Fruit fly (Drosophila melanogaster) whole organism, wandering third instar larva: ENCODE results near the gene Vlet.

ENCODE experiments used
- CG32264 ChIP-seq: fragments of 200-800 bp; sonication (Bioruptor generic); optimal IDR thresholded peaks from 2 replicates; lab custom pipeline; 2016; ENCODE audit warnings: missing biosample characterization, missing genetic modification characterization
- CG9705 ChIP-seq: fragments of 200-800 bp; sonication (Bioruptor generic); optimal IDR thresholded peaks from 2 replicates; lab custom pipeline; 2018; ENCODE audit warnings: missing biosample characterization, mild to moderate bottlenecking, missing genetic modification characterization
- CrebA ChIP-seq: fragments of 200-800 bp; sonication (Bioruptor generic); optimal IDR thresholded peaks from 2 replicates; lab custom pipeline; 2016; ENCODE audit warnings: missing biosample characterization, mild to moderate bottlenecking, missing genetic modification characterization, borderline replicate concordance
- Dif ChIP-seq: fragments of 200-275, 200-300 bp; sonication (Bioruptor generic); optimal IDR thresholded peaks from 2 replicates; lab custom pipeline; 2018; ENCODE audit warnings: missing biosample characterization, missing genetic modification characterization; ENCODE audit not compliant: partially characterized antibody
- HLH106 ChIP-seq: fragments of 200-800 bp; optimal IDR thresholded peaks from 3 replicates; lab custom pipeline; 2019; ENCODE audit warnings: missing biosample characterization, mild to moderate bottlenecking, missing genetic modification characterization, moderate library complexity
- Hnf4 ChIP-seq: fragments of 200-800 bp; sonication (Bioruptor generic); optimal IDR thresholded peaks from 2 replicates; lab custom pipeline; 2016; ENCODE audit warnings: missing biosample characterization, mild to moderate bottlenecking, missing genetic modification characterization
- Hr83 ChIP-seq: fragments of 200-300 bp; sonication (Bioruptor generic); optimal IDR thresholded peaks from 2 replicates; lab custom pipeline; 2016; ENCODE audit warnings: missing biosample characterization, mild to moderate bottlenecking, missing genetic modification characterization, moderate library complexity; ENCODE audit not compliant: poor library complexity, severe bottlenecking
- Jra ChIP-seq: sonication (Bioruptor generic); optimal IDR thresholded peaks from 2 replicates; lab custom pipeline; 2016; ENCODE audit warnings: missing biosample characterization, missing genetic modification characterization
- Myc ChIP-seq: fragments of >200 bp; optimal IDR thresholded peaks from 2 replicates; lab custom pipeline; 2017
- N ChIP-seq: fragments of >200 bp; optimal IDR thresholded peaks from 2 replicates; lab custom pipeline; 2018; ENCODE audit warnings: missing biosample characterization, missing external identifiers, missing genetic modification characterization
- OdsH ChIP-seq: fragments of 200-800 bp; sonication (Bioruptor generic); optimal IDR thresholded peaks from 2 replicates; lab custom pipeline; 2016; ENCODE audit warnings: missing biosample characterization, mild to moderate bottlenecking, missing genetic modification characterization
- Rel ChIP-seq, 2 experiments: fragments of 200-800 bp; sonication (Bioruptor generic) in 1 of 2; optimal IDR thresholded peaks; 2 replicates in 1 of 2; 3 replicates in 1 of 2; lab custom pipeline; 2016 to 2019; ENCODE audit warnings: mild to moderate bottlenecking in 2 of 2, missing biosample characterization in 2 of 2, missing genetic modification characterization in 2 of 2, moderate library complexity in 1 of 2
- Sp1 ChIP-seq: fragments of 200-800 bp; sonication (Bioruptor generic); optimal IDR thresholded peaks from 3 replicates; lab custom pipeline; 2019; ENCODE audit warnings: missing biosample characterization, mild to moderate bottlenecking, missing genetic modification characterization, moderate library complexity
- br ChIP-seq: fragments of 200-800 bp; sonication (Bioruptor generic); optimal IDR thresholded peaks from 2 replicates; lab custom pipeline; 2016; ENCODE audit warnings: missing biosample characterization, missing genetic modification characterization
- brk ChIP-seq: fragments of 200-800 bp; sonication (Bioruptor generic); optimal IDR thresholded peaks from 2 replicates; lab custom pipeline; 2016; ENCODE audit warnings: missing biosample characterization, mild to moderate bottlenecking, missing genetic modification characterization
- dl ChIP-seq, 2 experiments: fragments of 175-275, 200-275 bp in 1 of 2; fragments of 200-275 bp in 1 of 2; sonication (Bioruptor generic); optimal IDR thresholded peaks; lab custom pipeline; 2018; ENCODE audit warnings: mild to moderate bottlenecking in 2 of 2, missing biosample characterization in 2 of 2, missing genetic modification characterization in 2 of 2, moderate library complexity in 2 of 2; ENCODE audit not compliant: partially characterized antibody in 2 of 2, insufficient read depth in 1 of 2
- dmrt93B ChIP-seq: fragments of 200-800 bp; sonication (Bioruptor generic); optimal IDR thresholded peaks from 2 replicates; lab custom pipeline; 2018; ENCODE audit warnings: missing biosample characterization, mild to moderate bottlenecking, missing genetic modification characterization
- dsf ChIP-seq: sonication (Bioruptor generic); optimal IDR thresholded peaks from 2 replicates; lab custom pipeline; 2016; ENCODE audit warnings: missing biosample characterization, missing genetic modification characterization, borderline replicate concordance
- ey ChIP-seq: fragments of 200-800 bp; sonication (Bioruptor generic); optimal IDR thresholded peaks from 2 replicates; lab custom pipeline; 2016; ENCODE audit warnings: missing biosample characterization, missing genetic modification characterization
- foxo ChIP-seq, 2 experiments: fragments of 200-800 bp; sonication (Bioruptor generic); optimal IDR thresholded peaks; 2 replicates in 1 of 2; 3 replicates in 1 of 2; lab custom pipeline; 2016 to 2017; ENCODE audit warnings: missing biosample characterization in 2 of 2, missing genetic modification characterization in 2 of 2
- fru ChIP-seq: fragments of 200-800 bp; sonication (Bioruptor generic); optimal IDR thresholded peaks from 3 replicates; lab custom pipeline; 2016; ENCODE audit warnings: missing biosample characterization, mild to moderate bottlenecking, missing genetic modification characterization
- h ChIP-seq: fragments of 200-800 bp; sonication (Bioruptor generic); optimal IDR thresholded peaks from 3 replicates; lab custom pipeline; 2016; ENCODE audit warnings: missing biosample characterization, mild to moderate bottlenecking, missing genetic modification characterization
- jim ChIP-seq: fragments of 175-275, 200-325 bp; sonication (Bioruptor generic); optimal IDR thresholded peaks from 2 replicates; lab custom pipeline; 2016; ENCODE audit warnings: missing biosample characterization, mild to moderate bottlenecking, missing genetic modification characterization
- pan ChIP-seq: fragments of >200 bp; optimal IDR thresholded peaks from 2 replicates; lab custom pipeline; 2017
- psq ChIP-seq: fragments of 200-800 bp; sonication (Bioruptor generic); optimal IDR thresholded peaks from 3 replicates; lab custom pipeline; 2017; ENCODE audit warnings: missing biosample characterization, mild to moderate bottlenecking, missing genetic modification characterization, moderate library complexity
- rgr ChIP-seq: fragments of 200-800 bp; sonication (Bioruptor generic); optimal IDR thresholded peaks from 3 replicates; lab custom pipeline; 2016; ENCODE audit warnings: missing biosample characterization, mild to moderate bottlenecking, missing genetic modification characterization
- sage ChIP-seq: fragments of 200-800 bp; sonication (Bioruptor generic); optimal IDR thresholded peaks from 2 replicates; lab custom pipeline; 2016; ENCODE audit warnings: missing biosample characterization, mild to moderate bottlenecking, missing genetic modification characterization
- sv ChIP-seq: fragments of 200-800 bp; sonication (Bioruptor generic); optimal IDR thresholded peaks from 3 replicates; lab custom pipeline; 2016; ENCODE audit warnings: missing biosample characterization, missing genetic modification characterization
- tai ChIP-seq: sonication (Bioruptor generic); optimal IDR thresholded peaks from 2 replicates; lab custom pipeline; 2016; ENCODE audit warnings: missing biosample characterization, missing genetic modification characterization
- usp ChIP-seq: fragments of >200 bp; optimal IDR thresholded peaks from 2 replicates; lab custom pipeline; 2017; ENCODE audit warnings: missing biosample characterization, missing genetic modification characterization
- woc ChIP-seq: sonication (Bioruptor generic); optimal IDR thresholded peaks from 2 replicates; lab custom pipeline; 2016; ENCODE audit warnings: missing biosample characterization, mild to moderate bottlenecking, missing genetic modification characterization

Gene Vlet

dm6 chrX:11717892-11718291 lies 39.5 kb upstream of the Vlet start:
- TF ChIP-seq Rel (GFP tag; optimal IDR thresholded peaks at IDR 0.05; lab: Kevin White, UChicago) (no peak), Rel (tag; optimal IDR thresholded peaks at IDR 0.05; lab: Kevin White, UChicago) (peak; percentile 20), N (GFP tag; lab: Kevin White, UChicago) (no peak)

- TF ChIP-seq fru (peak; percentile 31), usp (no peak), pan (lab: Kevin White, UChicago) (no peak), Sp1 (GFP tag; lab: Kevin White, UChicago) (no peak), Myc (lab: Kevin White, UChicago) (peak; percentile 27), Dif (GFP tag; lab: Kevin White, UChicago) (peak; percentile 16), sage (peak; percentile 16), Jra (GFP tag; lab: Kevin White, UChicago) (no peak), OdsH (GFP tag; lab: Kevin White, UChicago) (peak; percentile 27), foxo (GFP tag; optimal IDR thresholded peaks at IDR 0.05; lab: Kevin White, UChicago) (no peak), brk (GFP tag; lab: Kevin White, UChicago) (peak; percentile 78), Hnf4 (GFP tag; lab: Kevin White, UChicago) (peak; percentile 44), rgr (GFP tag; lab: Kevin White, UChicago) (peak; percentile 49), h (peak; percentile 50)
These were observed 38.4 kb upstream of the Vlet start, which contains the start of gene prtp for dm6 chrX:11716731-11717326. Gene prtp (plus strand): TSS chrX:11716756.

DNA sequence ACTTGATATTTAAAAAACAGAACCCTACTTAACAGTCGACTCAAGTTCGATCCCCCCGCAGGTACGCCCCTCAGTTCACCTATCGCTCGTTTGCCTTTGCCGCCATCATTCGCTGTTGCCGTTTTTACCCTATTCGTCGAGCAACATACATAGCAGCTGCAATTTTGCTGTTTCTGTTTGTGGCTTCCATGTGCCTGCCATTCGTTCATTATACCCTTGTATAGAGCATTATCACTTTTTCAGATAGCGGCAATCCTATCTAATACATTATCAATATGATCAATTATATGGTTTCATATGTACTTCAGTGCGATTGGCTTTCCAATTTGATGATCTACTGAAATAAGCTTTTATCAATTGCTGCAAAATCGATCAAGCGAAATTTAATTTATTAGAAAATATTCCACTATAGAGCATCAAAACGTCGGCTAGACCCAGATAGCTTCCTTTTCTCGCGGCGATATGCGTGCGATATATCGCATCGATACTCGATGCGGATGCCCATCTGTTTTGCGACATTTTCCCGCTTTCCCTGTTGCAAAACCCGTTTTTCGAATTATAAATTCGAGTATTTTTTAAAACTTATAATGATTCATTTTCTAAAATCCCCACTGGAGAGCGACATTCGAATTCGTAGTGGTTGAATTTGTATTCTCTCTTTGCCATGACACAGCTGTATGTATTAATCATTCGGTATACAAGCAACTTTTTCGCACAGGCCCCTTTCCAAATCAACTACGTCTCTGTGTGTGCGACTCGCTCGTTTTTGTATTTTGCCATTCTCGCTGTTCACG lies 37.7 kb upstream of the Vlet start:
- TF ChIP-seq Hr83 (GFP tag; lab: Kevin White, UChicago) (peak; percentile 83), br (GFP tag; lab: Kevin White, UChicago) (peak; percentile 89), Myc (lab: Kevin White, UChicago) (no peak), psq (GFP tag; lab: Kevin White, UChicago) (peak; percentile 98), sage (peak; percentile 87), sv (GFP tag; lab: Kevin White, UChicago) (peak; percentile 77), HLH106 (tag; lab: Kevin White, UChicago) (peak; percentile 91), rgr (GFP tag; lab: Kevin White, UChicago) (peak; percentile 88), dl (GFP tag; optimal IDR thresholded peaks at IDR 0.05; lab: Kevin White, UChicago; ENCODE audit: insufficient read depth in 1 of 2, partially characterized antibody in 2 of 2) (no peak), CG32264 (GFP tag; lab: Kevin White, UChicago) (peak; percentile 78), dmrt93B (GFP tag; lab: Kevin White, UChicago) (peak; percentile 84), foxo (GFP tag; optimal IDR thresholded peaks at IDR 0.05; lab: Kevin White, UChicago) (peak; percentile 48 to 89), tai (peak; percentile 81), brk (GFP tag; lab: Kevin White, UChicago) (peak; percentile 29), Sp1 (GFP tag; lab: Kevin White, UChicago) (peak; percentile 88), jim (no peak), Dif (GFP tag; lab: Kevin White, UChicago) (no peak), OdsH (GFP tag; lab: Kevin White, UChicago) (peak; percentile 80), woc (GFP tag; lab: Kevin White, UChicago) (peak; percentile 97), CrebA (GFP tag; lab: Kevin White, UChicago) (no peak), ey (GFP tag; lab: Kevin White, UChicago) (peak; percentile 84), CG9705 (GFP tag; lab: Kevin White, UChicago) (peak; percentile 66), pan (lab: Kevin White, UChicago) (no peak), fru (peak; percentile 82), h (peak; percentile 90), N (GFP tag; lab: Kevin White, UChicago) (no peak), usp (no peak), dsf (GFP tag; lab: Kevin White, UChicago) (peak; percentile 54), Hnf4 (GFP tag; lab: Kevin White, UChicago) (peak; percentile 76), Rel (GFP tag; optimal IDR thresholded peaks at IDR 0.05; lab: Kevin White, UChicago) (peak; percentile 84), Rel (tag; optimal IDR thresholded peaks at IDR 0.05; lab: Kevin White, UChicago) (peak; percentile 52)
